Worm (Caenorhabditis elegans): ENCODE results near the gene str-8.
"Not testable (repeated sequence)": the region's sequence is repeated elsewhere in the genome, so short reads cannot be mapped to it uniquely, and the experiment has no call there.

The str-8 gene

ce11 chrV:15741851-15742250 lies 13.0 kb upstream of the str-8 start, which contains the start of gene str-18:
Gene str-18, minus strand, starts transcription at chrV:15741951.
- TF ChIP-seq sox-2 (GFP tag; IDR thresholded peaks at IDR 0.05) (no peak), pros-1 (tag; optimal IDR thresholded peaks at IDR 0.05) (no peak), elt-2 (tag; optimal IDR thresholded peaks at IDR 0.05) (no peak), ceh-30 (tag; optimal IDR thresholded peaks at IDR 0.05) (no peak), pha-2 (tag; optimal IDR thresholded peaks at IDR 0.05) (no peak), gmeb-2 (tag; optimal IDR thresholded peaks at IDR 0.05) (no peak), unc-86 (tag; optimal IDR thresholded peaks at IDR 0.05) (no peak), C38D4.7 (GFP tag; optimal IDR thresholded peaks at IDR 0.05) (no peak), syd-9 (tag; optimal IDR thresholded peaks at IDR 0.05) (no peak), eyg-1 (tag; optimal IDR thresholded peaks at IDR 0.05) (no peak), Y22D7AL.16 (tag; optimal IDR thresholded peaks at IDR 0.05) (no peak), nfya-1 (tag; optimal IDR thresholded peaks at IDR 0.05) (no peak), hlh-6 (tag; optimal IDR thresholded peaks at IDR 0.05) (no peak), elt-4 (tag; optimal IDR thresholded peaks at IDR 0.05) (no peak), lim-6 (tag; optimal IDR thresholded peaks at IDR 0.05) (no peak), ahr-1 (tag; optimal IDR thresholded peaks at IDR 0.05) (no peak), ceh-24 (tag; optimal IDR thresholded peaks at IDR 0.05) (no peak), K09A11.1 (tag; optimal IDR thresholded peaks at IDR 0.05; ENCODE audit: insufficient read depth) (no peak)

DNA sequence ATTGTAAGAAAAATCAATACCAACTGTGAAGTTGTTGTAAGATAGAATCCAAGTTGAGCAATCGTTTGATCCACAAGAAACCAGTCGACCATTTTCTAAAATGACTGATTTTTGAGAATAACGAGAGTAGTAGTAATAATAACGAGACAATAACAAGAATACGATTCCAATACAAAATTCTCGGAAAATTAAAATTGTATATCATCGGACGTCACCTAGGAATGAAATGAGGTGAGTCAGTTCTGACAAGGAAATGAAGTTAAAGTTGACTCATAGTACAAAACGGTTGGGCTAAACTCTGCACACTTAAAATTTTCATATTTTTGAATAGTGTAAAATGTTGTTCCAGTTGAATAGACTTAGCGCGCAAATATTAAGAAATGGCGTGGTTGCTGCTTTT lies 10.5 kb upstream of the str-8 start, which contains the start of gene str-19:
TSS of gene str-19 (minus strand) at position 101 of the 400 bp plus-strand sequence.
- not testable (repeated sequence) for TF ChIP-seq madf-2 (tag; optimal IDR thresholded peaks at IDR 0.05); ztf-16 (tag; optimal IDR thresholded peaks at IDR 0.05); ama-1 (optimal IDR thresholded peaks at IDR 0.05)

DNA sequence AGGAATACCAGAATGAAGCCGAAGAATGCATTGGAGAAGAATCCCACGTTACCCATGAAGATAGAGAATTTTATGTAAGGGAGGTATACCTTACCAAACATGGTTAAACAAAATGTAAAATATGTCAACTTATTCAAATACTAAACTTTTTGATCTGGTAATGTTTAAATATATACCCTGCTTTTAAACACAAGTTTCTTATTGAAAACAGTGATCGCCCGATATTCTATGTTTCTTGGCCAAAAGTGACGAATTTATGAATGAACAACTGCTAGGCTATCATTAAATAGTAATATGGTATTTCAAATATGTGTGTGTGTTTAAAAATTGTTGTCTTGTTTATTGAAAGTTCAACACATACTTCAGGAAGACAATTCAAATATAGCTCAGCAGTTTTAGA lies 6.5 kb upstream of the str-8 start, which contains the start of gene T23D5.8:
TSS of gene T23D5.8 (minus strand) at position 101 of the 400 bp plus-strand sequence.
- not testable (repeated sequence) for TF ChIP-seq ceh-18 (tag; optimal IDR thresholded peaks at IDR 0.05); nhr-232 (tag; optimal IDR thresholded peaks at IDR 0.05); ama-1 (optimal IDR thresholded peaks at IDR 0.05)

ce11 chrV:15750130-15750529 lies 4.7 kb upstream of the str-8 start, which contains the start of gene str-6:
Gene str-6, minus strand, starts transcription at chrV:15750230.
- no peak for TF ChIP-seq ahr-1 (tag; optimal IDR thresholded peaks at IDR 0.05)
- TF ChIP-seq lim-6 (tag; optimal IDR thresholded peaks at IDR 0.05), result no peak
- TF ChIP-seq eyg-1 (tag; optimal IDR thresholded peaks at IDR 0.05), result no peak
- no peak for TF ChIP-seq unc-86 (tag; optimal IDR thresholded peaks at IDR 0.05)
- TF ChIP-seq pax-1 (tag; optimal IDR thresholded peaks at IDR 0.05), result no peak
- TF ChIP-seq sdc-2 (tag; optimal IDR thresholded peaks at IDR 0.05), result no peak
- no peak for TF ChIP-seq odd-2 (tag; optimal IDR thresholded peaks at IDR 0.05)
- no peak for TF ChIP-seq ceh-34 (tag; optimal IDR thresholded peaks at IDR 0.05)
- no peak for TF ChIP-seq ceh-24 (tag; optimal IDR thresholded peaks at IDR 0.05)

ce11 chrV:15752049-15752448 lies 2.8 kb upstream of the str-8 start, which contains the start of gene str-43:
Gene str-43, minus strand, starts transcription at chrV:15752149.
- no peak for TF ChIP-seq ahr-1 (tag; optimal IDR thresholded peaks at IDR 0.05)
- TF ChIP-seq tbx-2 (tag; optimal IDR thresholded peaks at IDR 0.05), result no peak
- no peak for TF ChIP-seq ceh-45 (GFP tag; IDR thresholded peaks at IDR 0.05)
- TF ChIP-seq npax-4 (tag; optimal IDR thresholded peaks at IDR 0.05), result no peak
- no peak for TF ChIP-seq ceh-48 (tag; optimal IDR thresholded peaks at IDR 0.05)
- TF ChIP-seq nfya-1 (tag; optimal IDR thresholded peaks at IDR 0.05), result no peak
- TF ChIP-seq pag-3 (tag; optimal IDR thresholded peaks at IDR 0.05; ENCODE audit: borderline replicate concordance), result no peak
- TF ChIP-seq che-1 (tag; optimal IDR thresholded peaks at IDR 0.05), result no peak
- TF ChIP-seq Y22D7AL.16 (tag; optimal IDR thresholded peaks at IDR 0.05), result no peak
- no peak for TF ChIP-seq ceh-14 (tag; optimal IDR thresholded peaks at IDR 0.05)
- TF ChIP-seq C38D4.7 (GFP tag; optimal IDR thresholded peaks at IDR 0.05), result no peak
- TF ChIP-seq mec-3 (tag; optimal IDR thresholded peaks at IDR 0.05; ENCODE audit: borderline replicate concordance), result no peak
